Worm (Caenorhabditis elegans): ENCODE data around the gene nhr-59.

DNA sequence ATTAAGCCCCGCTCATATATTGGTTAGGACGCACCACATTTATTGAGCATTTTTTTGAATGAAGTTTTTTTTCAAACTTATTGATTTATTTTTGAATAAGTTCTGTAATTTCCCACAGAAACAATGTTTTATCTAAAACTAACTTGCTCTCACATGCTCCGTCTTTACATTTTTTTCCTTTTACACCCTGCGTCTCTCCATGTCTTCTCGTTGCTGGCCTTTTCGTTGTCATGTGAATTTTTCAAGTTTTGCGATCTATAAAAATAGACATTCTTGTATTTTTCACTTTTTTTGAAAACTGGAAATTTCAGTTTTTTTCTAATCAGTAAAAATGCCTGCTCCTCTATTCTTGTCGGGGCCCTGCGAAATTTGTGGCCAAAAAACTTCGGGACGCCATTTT, 47.2 kb downstream of the nhr-59 start, which contains the start of gene nhr-134:
- no peak for TF ChIP-seq lin-13 (tag; optimal IDR thresholded peaks at IDR 0.05)
- TF ChIP-seq lsy-2 (tag; optimal IDR thresholded peaks at IDR 0.05), result no peak
- TF ChIP-seq flh-1 (GFP tag; optimal IDR thresholded peaks at IDR 0.05), result no peak
